Fruit fly (Drosophila melanogaster) whole organism, prepupa: ENCODE data around the gene Sec24CD.

Source experiments
- Blimp-1 ChIP-seq: fragments of 200-800 bp; sonication (Bioruptor generic); optimal IDR thresholded peaks from 3 replicates; lab custom pipeline; 2017; ENCODE audit warnings: missing biosample characterization, missing genetic modification characterization, mild to moderate bottlenecking, moderate library complexity, missing genetic modification reagents
- CG10631 ChIP-seq: fragments of 200-800 bp; sonication (Bioruptor generic); optimal IDR thresholded peaks from 2 replicates; lab custom pipeline; 2016; ENCODE audit warnings: missing biosample characterization, missing genetic modification characterization
- CG10669 ChIP-seq: fragments of 200-800 bp; sonication (Bioruptor generic); optimal IDR thresholded peaks from 3 replicates; lab custom pipeline; 2018; ENCODE audit warnings: missing biosample characterization, mild to moderate bottlenecking, missing genetic modification characterization, moderate library complexity
- CG11294 ChIP-seq: fragments of 200-800 bp; sonication (Bioruptor generic); IDR thresholded peaks from 2 replicates; pipeline ENCODE4 v1.3.6; 2022; ENCODE audit warnings: missing biosample characterization, missing genetic modification characterization
- CG11762 ChIP-seq: fragments of 200-800 bp; sonication (Bioruptor generic); optimal IDR thresholded peaks from 3 replicates; lab custom pipeline; 2016; ENCODE audit warnings: missing biosample characterization, missing genetic modification characterization; ENCODE audit not compliant: insufficient read depth
- CG1621 ChIP-seq: fragments of 200-800 bp; sonication (Bioruptor generic); optimal IDR thresholded peaks from 3 replicates; lab custom pipeline; 2018; ENCODE audit warnings: missing biosample characterization, mild to moderate bottlenecking, missing genetic modification characterization
- CG3032 ChIP-seq: fragments of 200-800 bp; optimal IDR thresholded peaks from 2 replicates; lab custom pipeline; 2019; ENCODE audit warnings: missing biosample characterization, mild to moderate bottlenecking, missing genetic modification characterization, moderate library complexity
- CG31627 ChIP-seq: fragments of 200-800 bp; sonication (Bioruptor generic); optimal IDR thresholded peaks from 3 replicates; lab custom pipeline; 2016; ENCODE audit warnings: missing biosample characterization, missing genetic modification characterization
- CG34406 ChIP-seq: fragments of 200-800 bp; sonication (Bioruptor generic); optimal IDR thresholded peaks from 3 replicates; lab custom pipeline; 2016; ENCODE audit warnings: missing biosample characterization, missing genetic modification characterization
- CG3919 ChIP-seq: fragments of 200-800 bp; sonication (Bioruptor generic); optimal IDR thresholded peaks from 3 replicates; lab custom pipeline; 2016; ENCODE audit warnings: missing biosample characterization, missing genetic modification characterization
- CG4318 ChIP-seq: fragments of 200-800 bp; sonication (Bioruptor generic); optimal IDR thresholded peaks from 3 replicates; lab custom pipeline; 2017; ENCODE audit warnings: missing biosample characterization, mild to moderate bottlenecking, missing genetic modification characterization
- CG6163 ChIP-seq: fragments of 200-800 bp; sonication (Bioruptor generic); IDR thresholded peaks from 3 replicates; pipeline ENCODE4 v1.3.6; 2022; ENCODE audit warnings: missing biosample characterization, missing genetic modification characterization
- CG6276 ChIP-seq: fragments of 200-800 bp; sonication (Bioruptor generic); optimal IDR thresholded peaks from 2 replicates; lab custom pipeline; 2017; ENCODE audit warnings: missing biosample characterization, mild to moderate bottlenecking, missing genetic modification characterization
- CG6808 ChIP-seq: fragments of 200-800 bp; sonication (Bioruptor generic); optimal IDR thresholded peaks from 3 replicates; lab custom pipeline; 2017; ENCODE audit warnings: missing biosample characterization, missing genetic modification characterization, mild to moderate bottlenecking, moderate library complexity, missing genetic modification reagents
- CG6854 ChIP-seq: fragments of 200-800 bp; sonication (Bioruptor generic); optimal IDR thresholded peaks from 2 replicates; lab custom pipeline; 2017; ENCODE audit warnings: missing biosample characterization, mild to moderate bottlenecking, missing genetic modification characterization
- CG7368 ChIP-seq: fragments of 200-800 bp; sonication (Bioruptor generic); optimal IDR thresholded peaks from 3 replicates; lab custom pipeline; 2016; ENCODE audit warnings: missing biosample characterization, missing genetic modification characterization
- CG8119 ChIP-seq: fragments of 200-800 bp; sonication (Bioruptor generic); IDR thresholded peaks from 3 replicates; pipeline ENCODE4 v1.3.6; 2022; ENCODE audit warnings: missing biosample characterization, missing genetic modification characterization
- CG8319 ChIP-seq: fragments of 200-800 bp; sonication (Bioruptor generic); optimal IDR thresholded peaks from 3 replicates; lab custom pipeline; 2016; ENCODE audit warnings: missing biosample characterization, missing genetic modification characterization
- CG8632 ChIP-seq: fragments of 200-800 bp; sonication (Bioruptor generic); optimal IDR thresholded peaks from 3 replicates; lab custom pipeline; 2016; ENCODE audit warnings: missing biosample characterization, missing genetic modification characterization
- CG9139 ChIP-seq: fragments of 200-800 bp; sonication (Bioruptor generic); optimal IDR thresholded peaks from 3 replicates; lab custom pipeline; 2017; ENCODE audit warnings: missing biosample characterization, mild to moderate bottlenecking, missing genetic modification characterization
- Eip78C ChIP-seq: fragments of 200-800 bp; sonication (Bioruptor generic); peaks from one replicate; lab custom pipeline; 2016; ENCODE audit warnings: missing biosample characterization, missing genetic modification characterization
- Eip93F ChIP-seq: fragments of 200-800 bp; sonication (Bioruptor generic); optimal IDR thresholded peaks from 2 replicates; lab custom pipeline; 2016; ENCODE audit warnings: missing biosample characterization, mild to moderate bottlenecking, missing genetic modification characterization
- Ets21C ChIP-seq: fragments of 200-800 bp; sonication (Bioruptor generic); optimal IDR thresholded peaks from 3 replicates; lab custom pipeline; 2016; ENCODE audit warnings: missing biosample characterization, missing genetic modification characterization
- Ets96B ChIP-seq: fragments of 200-800 bp; optimal IDR thresholded peaks from 2 replicates; lab custom pipeline; 2019; ENCODE audit warnings: missing biosample characterization, mild to moderate bottlenecking, missing genetic modification characterization, moderate library complexity
- Gug ChIP-seq: fragments of 200-800 bp; sonication (Bioruptor generic); IDR thresholded peaks from 2 replicates; pipeline ENCODE4 v1.3.6; 2022; ENCODE audit warnings: missing biosample characterization, missing genetic modification characterization
- Hr4 ChIP-seq: fragments of 200-800 bp; sonication (Bioruptor generic); optimal IDR thresholded peaks from 3 replicates; lab custom pipeline; 2016; ENCODE audit warnings: missing biosample characterization, missing genetic modification characterization
- Lpt ChIP-seq: fragments of 200-800 bp; sonication (Bioruptor generic); optimal IDR thresholded peaks from 3 replicates; lab custom pipeline; 2016; ENCODE audit warnings: missing biosample characterization, missing genetic modification characterization
- OdsH ChIP-seq: fragments of 200-800 bp; sonication (Bioruptor generic); optimal IDR thresholded peaks from 3 replicates; lab custom pipeline; 2016; ENCODE audit warnings: missing biosample characterization, missing genetic modification characterization
- Sox102F ChIP-seq: fragments of 200-800 bp; sonication (Bioruptor generic); optimal IDR thresholded peaks from 2 replicates; lab custom pipeline; 2016; ENCODE audit warnings: missing biosample characterization, mild to moderate bottlenecking, missing genetic modification characterization
- Sox14 ChIP-seq: fragments of 200-800 bp; sonication (Bioruptor generic); optimal IDR thresholded peaks from 3 replicates; lab custom pipeline; 2016; ENCODE audit warnings: missing biosample characterization, missing genetic modification characterization
- Sox15 ChIP-seq: fragments of 200-800 bp; sonication (Bioruptor generic); optimal IDR thresholded peaks from 3 replicates; lab custom pipeline; 2016; ENCODE audit warnings: missing biosample characterization, missing genetic modification characterization
- achi ChIP-seq: fragments of 200-800 bp; sonication (Bioruptor generic); optimal IDR thresholded peaks from 3 replicates; lab custom pipeline; 2016; ENCODE audit warnings: missing biosample characterization, missing genetic modification characterization
- cyc ChIP-seq: fragments of 200-800 bp; sonication (Bioruptor generic); optimal IDR thresholded peaks from 3 replicates; lab custom pipeline; 2016; ENCODE audit warnings: missing biosample characterization, missing genetic modification characterization
- dac ChIP-seq: fragments of 200-800 bp; sonication (Bioruptor generic); optimal IDR thresholded peaks from 2 replicates; lab custom pipeline; 2017; ENCODE audit warnings: missing biosample characterization, mild to moderate bottlenecking, missing genetic modification characterization
- dsx ChIP-seq: fragments of 200-800 bp; optimal IDR thresholded peaks from 3 replicates; lab custom pipeline; 2019; ENCODE audit warnings: missing biosample characterization, mild to moderate bottlenecking, missing genetic modification characterization, moderate library complexity; ENCODE audit not compliant: poor library complexity, severe bottlenecking
- fd59A ChIP-seq: fragments of 200-800 bp; sonication (Bioruptor generic); optimal IDR thresholded peaks from 2 replicates; lab custom pipeline; 2017; ENCODE audit warnings: missing biosample characterization, mild to moderate bottlenecking, missing genetic modification characterization, missing genetic modification reagents
- fd85E ChIP-seq: fragments of 200-800 bp; sonication (Bioruptor generic); optimal IDR thresholded peaks from 3 replicates; lab custom pipeline; 2016; ENCODE audit warnings: missing biosample characterization, missing genetic modification characterization
- fkh ChIP-seq: fragments of 200-800 bp; sonication (Bioruptor generic); optimal IDR thresholded peaks from 3 replicates; lab custom pipeline; 2017; ENCODE audit warnings: missing biosample characterization, mild to moderate bottlenecking, missing genetic modification characterization, moderate library complexity
- lz ChIP-seq: fragments of 200-800 bp; sonication (Bioruptor generic); optimal IDR thresholded peaks from 3 replicates; lab custom pipeline; 2016; ENCODE audit warnings: missing biosample characterization, missing genetic modification characterization
- net ChIP-seq: fragments of 200-800 bp; sonication (Bioruptor generic); optimal IDR thresholded peaks from 3 replicates; lab custom pipeline; 2016; ENCODE audit warnings: missing biosample characterization, missing genetic modification characterization
- salr ChIP-seq, 2 experiments: fragments of 200-800 bp; sonication (Bioruptor generic); optimal IDR thresholded peaks; 3 replicates each; lab custom pipeline; 2016 to 2018; ENCODE audit warnings: missing biosample characterization in 2 of 2, missing genetic modification characterization in 2 of 2, mild to moderate bottlenecking in 1 of 2
- spab ChIP-seq: fragments of 200-800 bp; sonication (Bioruptor generic); optimal IDR thresholded peaks from 2 replicates; lab custom pipeline; 2017; ENCODE audit warnings: missing biosample characterization, mild to moderate bottlenecking, missing genetic modification characterization, missing genetic modification reagents
- ss ChIP-seq, 2 experiments: fragments of 200-800 bp; sonication (Bioruptor generic); optimal IDR thresholded peaks; 2 replicates in 1 of 2; 3 replicates in 1 of 2; lab custom pipeline; 2017 to 2018; ENCODE audit warnings: mild to moderate bottlenecking in 2 of 2, missing biosample characterization in 2 of 2, missing genetic modification characterization in 2 of 2, moderate library complexity in 1 of 2
- svp ChIP-seq: fragments of 200-800 bp; sonication (Bioruptor generic); peaks from one replicate; lab custom pipeline; 2016; ENCODE audit warnings: missing biosample characterization, missing genetic modification characterization
- topi ChIP-seq: fragments of 200-800 bp; sonication (Bioruptor generic); optimal IDR thresholded peaks from 3 replicates; lab custom pipeline; 2016; ENCODE audit warnings: missing biosample characterization, missing genetic modification characterization
- vri ChIP-seq: fragments of 200-800 bp; sonication (Bioruptor generic); optimal IDR thresholded peaks from 3 replicates; lab custom pipeline; 2016; ENCODE audit warnings: missing biosample characterization, mild to moderate bottlenecking, missing genetic modification characterization

The Sec24CD gene

DNA sequence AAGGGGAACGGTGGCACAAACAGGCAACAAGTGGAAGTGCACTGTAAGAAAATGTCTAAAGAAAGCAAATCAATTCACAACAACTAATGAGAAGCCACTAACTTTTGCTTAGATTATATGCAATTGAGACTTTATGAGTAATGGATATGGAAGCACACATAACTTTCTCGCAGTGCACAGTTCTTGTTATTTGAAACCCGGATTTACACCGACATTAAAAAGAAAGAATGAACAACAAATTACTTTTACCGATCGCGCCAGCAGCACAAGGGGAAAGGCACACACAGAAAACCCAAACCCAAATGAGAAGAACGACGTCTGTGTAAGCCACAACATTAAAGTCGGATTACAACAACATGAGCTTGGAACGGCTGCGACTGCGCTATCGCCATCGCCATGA is 47.5 kb downstream of the Sec24CD start (continued):
- TF ChIP-seq dsx (GFP tag; lab: Kevin White, UChicago), result peak; percentile 35
- peak; percentile 56 for TF ChIP-seq CG34406 (GFP tag; lab: Kevin White, UChicago)
- TF ChIP-seq cyc (GFP tag; lab: Kevin White, UChicago), result peak; percentile 91
- peak; percentile 35 for TF ChIP-seq Eip93F (GFP tag; lab: Kevin White, UChicago)
- peak; percentile 81 for TF ChIP-seq CG3919
- peak; percentile 73 for TF ChIP-seq CG8119 (GFP tag; lab: Robert Waterston, UW)
- peak; percentile 60 for TF ChIP-seq vri (GFP tag; lab: Kevin White, UChicago)
- TF ChIP-seq CG4318 (GFP tag; lab: Kevin White, UChicago), result peak; percentile 42
- TF ChIP-seq CG6808 (GFP tag; lab: Kevin White, UChicago), result no peak
- peak; percentile 37 for TF ChIP-seq CG1621
- TF ChIP-seq CG9139 (GFP tag; lab: Kevin White, UChicago), result no peak
- TF ChIP-seq CG8632 (GFP tag; lab: Kevin White, UChicago), result peak; percentile 56
- no peak for TF ChIP-seq fd85E (GFP tag; lab: Kevin White, UChicago)
- TF ChIP-seq Sox15 (GFP tag; lab: Kevin White, UChicago), result peak; percentile 63
- peak; percentile 13 for TF ChIP-seq CG3032 (tag; lab: Kevin White, UChicago)
- TF ChIP-seq Hr4, result peak; percentile 53
- TF ChIP-seq Ets21C (GFP tag; lab: Kevin White, UChicago), result peak; percentile 75
- peak; percentile 53 for TF ChIP-seq CG10669 (GFP tag; lab: Kevin White, UChicago)
- TF ChIP-seq dac (GFP tag; lab: Kevin White, UChicago), result peak; percentile 51
- TF ChIP-seq CG10631 (GFP tag; lab: Kevin White, UChicago), result peak; percentile 68
- TF ChIP-seq lz (GFP tag; lab: Kevin White, UChicago), result peak; percentile 88
- 0 out of 2 replicates have a peak, but pooled peaks have one; percentile 19 for TF ChIP-seq CG11294 (GFP tag; lab: Robert Waterston, UW)
- no peak for TF ChIP-seq fkh (GFP tag; lab: Kevin White, UChicago)
- peak; percentile 69 for TF ChIP-seq net (GFP tag; lab: Kevin White, UChicago)
- TF ChIP-seq topi (GFP tag; lab: Kevin White, UChicago), result peak; percentile 88
- peak; percentile 77 for TF ChIP-seq achi
- peak; percentile 46 for TF ChIP-seq CG11762
- peak; percentile 92 for TF ChIP-seq svp (GFP tag; lab: Kevin White, UChicago)
- TF ChIP-seq fd59A (GFP tag; lab: Kevin White, UChicago), result no peak
- peak; percentile 14 for TF ChIP-seq spab (GFP tag; lab: Kevin White, UChicago)
- peak; percentile 12 to 35 for TF ChIP-seq salr (GFP tag; optimal IDR thresholded peaks at IDR 0.05; lab: Kevin White, UChicago)
- TF ChIP-seq CG7368 (GFP tag; lab: Kevin White, UChicago), result peak; percentile 51

- TF ChIP-seq Sox15 (GFP tag; lab: Kevin White, UChicago), result no peak
- no peak for TF ChIP-seq CG8319 (GFP tag; lab: Kevin White, UChicago)
- TF ChIP-seq Eip93F (GFP tag; lab: Kevin White, UChicago), result no peak
- no peak for TF ChIP-seq Eip78C
- no peak for TF ChIP-seq OdsH (GFP tag; lab: Kevin White, UChicago)
These were observed 49.2 kb downstream of the Sec24CD start for dm6 chr2L:2187411-2187810.

- TF ChIP-seq vri (GFP tag; lab: Kevin White, UChicago), result no peak
- peak; percentile 14 for TF ChIP-seq CG31627 (GFP tag; lab: Kevin White, UChicago)
- TF ChIP-seq Blimp-1 (GFP tag; lab: Kevin White, UChicago), result no peak
- TF ChIP-seq CG6808 (GFP tag; lab: Kevin White, UChicago), result no peak
- TF ChIP-seq Sox14 (GFP tag; lab: Kevin White, UChicago), result peak; percentile 42
- no peak for TF ChIP-seq Ets96B (tag; lab: Kevin White, UChicago)
- peak; percentile 47 for TF ChIP-seq Hr4
- 0 out of 2 replicates have a peak, but pooled peaks have one; percentile 12 for TF ChIP-seq Gug
- peak; percentile 20 for TF ChIP-seq Sox102F (GFP tag; lab: Kevin White, UChicago)
- no peak for TF ChIP-seq dsx (GFP tag; lab: Kevin White, UChicago)
- no peak for TF ChIP-seq Eip93F (GFP tag; lab: Kevin White, UChicago)
- no peak for TF ChIP-seq ss (GFP tag; optimal IDR thresholded peaks at IDR 0.05; lab: Kevin White, UChicago)
- TF ChIP-seq CG6276, result peak; percentile 66
- peak; percentile 53 for TF ChIP-seq CG34406 (GFP tag; lab: Kevin White, UChicago)
- TF ChIP-seq Lpt (GFP tag; lab: Kevin White, UChicago), result no peak
- TF ChIP-seq CG6854, result no peak
- peak; percentile 62 for TF ChIP-seq svp (GFP tag; lab: Kevin White, UChicago)
- 0 out of 3 replicates have a peak, but pooled peaks have one; percentile 27 for TF ChIP-seq CG6163 (GFP tag; lab: Robert Waterston, UW)
- peak; percentile 42 for TF ChIP-seq CG8632 (GFP tag; lab: Kevin White, UChicago)
- peak; percentile 57 for TF ChIP-seq achi
- TF ChIP-seq topi (GFP tag; lab: Kevin White, UChicago), result peak; percentile 29
- no peak for TF ChIP-seq fkh (GFP tag; lab: Kevin White, UChicago)
- TF ChIP-seq CG3032 (tag; lab: Kevin White, UChicago), result no peak
- TF ChIP-seq CG10669 (GFP tag; lab: Kevin White, UChicago), result no peak
These were observed 51.3 kb downstream of the Sec24CD start for dm6 chr2L:2185373-2185772.
